Fruit fly (Drosophila melanogaster) whole organism, embryonic: ENCODE data around the gene CG10598.

Experiments
- CG10543 ChIP-seq: fragments of 200-800 bp; sonication (Bioruptor generic); optimal IDR thresholded peaks from 3 replicates; lab custom pipeline; 2017; ENCODE audit warnings: missing biosample characterization, mild to moderate bottlenecking, missing genetic modification characterization, moderate library complexity
- CG31441 ChIP-seq: fragments of 200-800 bp; sonication (Bioruptor generic); IDR thresholded peaks from 2 replicates; pipeline ENCODE4 v1.3.6; 2022; ENCODE audit warnings: missing biosample characterization, missing genetic modification characterization
- CG7357 ChIP-seq: fragments of 200-800 bp; sonication (Bioruptor generic); IDR thresholded peaks from 3 replicates; pipeline ENCODE4 v1.3.6; 2022; ENCODE audit warnings: missing biosample characterization, missing genetic modification characterization
- CG7556 ChIP-seq: fragments of 200-800 bp; sonication (Bioruptor generic); optimal IDR thresholded peaks from 2 replicates; lab custom pipeline; 2017; ENCODE audit warnings: missing biosample characterization, mild to moderate bottlenecking, missing genetic modification characterization

- TF ChIP-seq CG7357 (no peak), CG31441 (GFP tag; lab: Robert Waterston, UW) (no peak), CG10543 (no peak), CG7556 (GFP tag; lab: Kevin White, UChicago) (no peak)
These were observed 40.2 kb downstream of the CG10598 start for dm6 chrX:17186432-17186831.
